Worm (Caenorhabditis elegans) whole organism, late embryonic: ENCODE measurements around the gene mam-5.

Experiments used
- che-1 ChIP-seq: sonication (generic microtip); optimal IDR thresholded peaks from 2 replicates; lab custom pipeline; 2016; ENCODE audit warnings: mild to moderate bottlenecking, missing genetic modification characterization, missing compliant biosample characterization
- gmeb-2 ChIP-seq: sonication (generic microtip); optimal IDR thresholded peaks from 2 replicates; lab custom pipeline; 2016; ENCODE audit warnings: missing genetic modification characterization, inconsistent platforms, missing compliant biosample characterization
- nhr-11 ChIP-seq: fragments of 150-350 bp; optimal IDR thresholded peaks from 2 replicates; lab custom pipeline; 2014; ENCODE audit warnings: missing biosample characterization, missing genetic modification characterization
- pha-4 ChIP-seq: fragments of 150-350 bp; optimal IDR thresholded peaks from 2 replicates; lab custom pipeline; 2018; ENCODE audit warnings: missing biosample characterization, missing genetic modification reagents, missing genetic modification characterization

ce11 chrV:9918410-9918809, 34.1 kb upstream of the mam-5 start, which contains the start of gene C50H2.5:
- no peak for TF ChIP-seq pha-4 (tag; lab: Kevin White, UChicago)
- TF ChIP-seq nhr-11 = no peak
- no peak for TF ChIP-seq che-1
- no peak for TF ChIP-seq gmeb-2 (tag; lab: Kevin White, UChicago)
